Fruit fly (Drosophila melanogaster) whole organism, adult: ENCODE measurements around the gene CG7785.

ENCODE experiments used
- CG11617 ChIP-seq: fragments of 200-800 bp; sonication (Bioruptor generic); optimal IDR thresholded peaks from 2 replicates; lab custom pipeline; 2017; ENCODE audit warnings: mild to moderate bottlenecking, missing biosample characterization, missing genetic modification reagents, missing genetic modification characterization
- CG12768 ChIP-seq: fragments of 200-800 bp; sonication (Bioruptor generic); optimal IDR thresholded peaks from 2 replicates; lab custom pipeline; 2017; ENCODE audit warnings: missing biosample characterization, missing genetic modification characterization, mild to moderate bottlenecking, moderate library complexity, missing genetic modification reagents
- CG14711 ChIP-seq: fragments of 200-800 bp; sonication (Bioruptor generic); optimal IDR thresholded peaks from 2 replicates; lab custom pipeline; 2018; ENCODE audit warnings: missing biosample characterization, mild to moderate bottlenecking, missing genetic modification characterization, moderate library complexity
- CG1620 ChIP-seq: fragments of 200-800 bp; sonication (Bioruptor generic); optimal IDR thresholded peaks from 2 replicates; lab custom pipeline; 2016; ENCODE audit warnings: missing biosample characterization, missing genetic modification characterization
- CG33017 ChIP-seq: fragments of 200-800 bp; sonication (Bioruptor generic); optimal IDR thresholded peaks from 2 replicates; lab custom pipeline; 2018; ENCODE audit warnings: missing biosample characterization, mild to moderate bottlenecking, missing genetic modification characterization, moderate library complexity
- CG5204 ChIP-seq: fragments of 200-800 bp; sonication (Bioruptor generic); optimal IDR thresholded peaks from 2 replicates; lab custom pipeline; 2016; ENCODE audit warnings: missing biosample characterization, missing genetic modification characterization
- CG7045 ChIP-seq: fragments of 200-800 bp; sonication (Bioruptor generic); optimal IDR thresholded peaks from 2 replicates; lab custom pipeline; 2017; ENCODE audit warnings: missing biosample characterization, mild to moderate bottlenecking, missing genetic modification characterization
- CG7101 ChIP-seq: fragments of 200-800 bp; sonication (Bioruptor generic); optimal IDR thresholded peaks from 2 replicates; lab custom pipeline; 2018; ENCODE audit warnings: missing biosample characterization, mild to moderate bottlenecking, missing genetic modification characterization, moderate library complexity
- Clk ChIP-seq: fragments of 200-800 bp; sonication (Bioruptor generic); optimal IDR thresholded peaks from 2 replicates; lab custom pipeline; 2017; ENCODE audit warnings: missing biosample characterization, missing genetic modification characterization
- Crg-1 ChIP-seq: fragments of 200-800 bp; sonication (Bioruptor generic); optimal IDR thresholded peaks from 2 replicates; lab custom pipeline; 2016; ENCODE audit warnings: missing biosample characterization, missing genetic modification characterization
- Hr96 ChIP-seq: fragments of 200-800 bp; sonication (Bioruptor generic); optimal IDR thresholded peaks from 2 replicates; lab custom pipeline; 2016; ENCODE audit warnings: missing biosample characterization, missing genetic modification characterization
- Mnt ChIP-seq: fragments of 200-800 bp; sonication (Bioruptor generic); optimal IDR thresholded peaks from 2 replicates; lab custom pipeline; 2016; ENCODE audit warnings: missing biosample characterization, mild to moderate bottlenecking, missing genetic modification characterization
- bab1 ChIP-seq: fragments of 200-800 bp; sonication (Bioruptor generic); optimal IDR thresholded peaks from 3 replicates; lab custom pipeline; 2019; ENCODE audit warnings: missing biosample characterization, mild to moderate bottlenecking, missing genetic modification characterization, moderate library complexity
- cic ChIP-seq: fragments of 200-800 bp; sonication (Bioruptor generic); optimal IDR thresholded peaks from 2 replicates; lab custom pipeline; 2017; ENCODE audit warnings: missing biosample characterization, mild to moderate bottlenecking, missing genetic modification characterization, moderate library complexity
- cnc ChIP-seq, 2 experiments: fragments of >200 bp; optimal IDR thresholded peaks; 2 replicates each; lab custom pipeline; 2017
- kay ChIP-seq: fragments of 200-800 bp; sonication (Bioruptor generic); peaks from one replicate; lab custom pipeline; 2016; ENCODE audit warnings: missing biosample characterization, missing genetic modification characterization, borderline replicate concordance
- ovo ChIP-seq: fragments of 200-800 bp; sonication (Bioruptor generic); optimal IDR thresholded peaks from 2 replicates; lab custom pipeline; 2016; ENCODE audit warnings: missing biosample characterization, missing genetic modification characterization
- pad ChIP-seq: fragments of 200-800 bp; sonication (Bioruptor generic); optimal IDR thresholded peaks from 3 replicates; lab custom pipeline; 2017; ENCODE audit warnings: missing biosample characterization, missing genetic modification characterization, mild to moderate bottlenecking, moderate library complexity, missing genetic modification reagents
- tj ChIP-seq: fragments of 200-800 bp; sonication (Bioruptor generic); optimal IDR thresholded peaks from 3 replicates; lab custom pipeline; 2017; ENCODE audit warnings: missing biosample characterization, mild to moderate bottlenecking, missing genetic modification characterization, moderate library complexity
- toe ChIP-seq: fragments of 200-800 bp; sonication (Bioruptor generic); optimal IDR thresholded peaks from 2 replicates; lab custom pipeline; 2016; ENCODE audit warnings: missing biosample characterization, missing genetic modification characterization

The CG7785 gene

dm6 chr3R:18050016-18050556 lies 28.7 kb downstream of the CG7785 start:
- TF ChIP-seq CG12768 (GFP tag; lab: Kevin White, UChicago) (no peak), Hr96 (GFP tag; lab: Kevin White, UChicago) (no peak), bab1 (GFP tag; lab: Kevin White, UChicago) (no peak), Clk (GFP tag; lab: Kevin White, UChicago) (no peak), tj (GFP tag; lab: Kevin White, UChicago) (no peak), CG7101 (tag; lab: Kevin White, UChicago) (no peak), kay (no peak), CG33017 (tag; lab: Kevin White, UChicago) (no peak), Mnt (GFP tag; lab: Kevin White, UChicago) (no peak), toe (GFP tag; lab: Kevin White, UChicago) (no peak), cnc (optimal IDR thresholded peaks at IDR 0.05; lab: Kevin White, UChicago) (no peak), CG7045 (GFP tag; lab: Kevin White, UChicago) (no peak), cic (no peak), Crg-1 (GFP tag; lab: Kevin White, UChicago) (no peak), pad (no peak), CG11617 (GFP tag; lab: Kevin White, UChicago) (no peak), CG5204 (GFP tag; lab: Kevin White, UChicago) (no peak), CG14711 (no peak), CG1620 (GFP tag; lab: Kevin White, UChicago) (no peak), ovo (GFP tag; lab: Kevin White, UChicago) (no peak)

dm6 chr3R:18050585-18050984 lies 29.2 kb downstream of the CG7785 start:
- TF ChIP-seq Mnt (GFP tag; lab: Kevin White, UChicago) (no peak), toe (GFP tag; lab: Kevin White, UChicago) (no peak), CG1620 (GFP tag; lab: Kevin White, UChicago) (no peak)

dm6 chr3R:18052799-18053586 lies 31.6 kb downstream of the CG7785 start, which contains the start of gene htl:
Gene htl, minus strand, starts transcription at chr3R:18052984.
- TF ChIP-seq pad (peak; percentile 21), kay (peak; percentile 50), Clk (GFP tag; lab: Kevin White, UChicago) (no peak)

dm6 chr3R:18058401-18058800 lies 37.0 kb downstream of the CG7785 start:
- TF ChIP-seq Clk (GFP tag; lab: Kevin White, UChicago) (no peak), toe (GFP tag; lab: Kevin White, UChicago) (no peak), CG14711 (no peak), CG7101 (tag; lab: Kevin White, UChicago) (no peak), bab1 (GFP tag; lab: Kevin White, UChicago) (no peak), CG1620 (GFP tag; lab: Kevin White, UChicago) (no peak), cic (no peak), CG12768 (GFP tag; lab: Kevin White, UChicago) (no peak), tj (GFP tag; lab: Kevin White, UChicago) (no peak), CG33017 (tag; lab: Kevin White, UChicago) (no peak), kay (no peak), CG7045 (GFP tag; lab: Kevin White, UChicago) (no peak), ovo (GFP tag; lab: Kevin White, UChicago) (no peak)

dm6 chr3R:18060551-18060950 lies 39.2 kb downstream of the CG7785 start:
- TF ChIP-seq CG5204 (GFP tag; lab: Kevin White, UChicago) (no peak), CG33017 (tag; lab: Kevin White, UChicago) (no peak), cic (no peak), kay (no peak), Crg-1 (GFP tag; lab: Kevin White, UChicago) (no peak), pad (no peak), CG7045 (GFP tag; lab: Kevin White, UChicago) (no peak), toe (GFP tag; lab: Kevin White, UChicago) (no peak), tj (GFP tag; lab: Kevin White, UChicago) (no peak), CG11617 (GFP tag; lab: Kevin White, UChicago) (no peak), CG1620 (GFP tag; lab: Kevin White, UChicago) (no peak), Hr96 (GFP tag; lab: Kevin White, UChicago) (no peak), Mnt (GFP tag; lab: Kevin White, UChicago) (no peak)

dm6 chr3R:18063168-18063792 lies 41.9 kb downstream of the CG7785 start:
- TF ChIP-seq kay (no peak), pad (peak; percentile 92)
